Fruit fly (Drosophila melanogaster) whole organism, embryonic: Measurements from ENCODE around the gene CG1764.

Experiments used
- Abd-B ChIP-seq: fragments of 200-800 bp; sonication (Bioruptor generic); optimal IDR thresholded peaks from 2 replicates; lab custom pipeline; 2018; ENCODE audit warnings: missing biosample characterization, mild to moderate bottlenecking, missing genetic modification characterization, moderate library complexity
- CG2120 ChIP-seq: fragments of 200-800 bp; sonication (Bioruptor generic); optimal IDR thresholded peaks from 3 replicates; lab custom pipeline; 2016; ENCODE audit warnings: missing biosample characterization, missing genetic modification characterization
- CG8478 ChIP-seq: fragments of >200 bp; optimal IDR thresholded peaks from 2 replicates; lab custom pipeline; 2018
- Camta ChIP-seq: fragments of 200-800 bp; sonication (Bioruptor generic); optimal IDR thresholded peaks from 2 replicates; lab custom pipeline; 2016; ENCODE audit warnings: missing biosample characterization, missing genetic modification characterization
- D ChIP-seq, 2 experiments: fragments of 200-800 bp in 1 of 2; fragments of >200 bp in 1 of 2; sonication (Bioruptor generic) in 1 of 2; optimal IDR thresholded peaks; 2 replicates in 1 of 2; 3 replicates in 1 of 2; lab custom pipeline; 2017; ENCODE audit warnings: mild to moderate bottlenecking in 1 of 2, missing biosample characterization in 1 of 2, missing genetic modification characterization in 1 of 2, missing genetic modification reagents in 1 of 2
- Doc2 ChIP-seq: fragments of 200-800 bp; sonication (Bioruptor generic); IDR thresholded peaks from 2 replicates; pipeline ENCODE4 v1.3.6; 2022; ENCODE audit warnings: missing biosample characterization, missing genetic modification characterization
- Nf-YA ChIP-seq: fragments of 200-800 bp; sonication (Bioruptor generic); IDR thresholded peaks from 2 replicates; pipeline ENCODE4 v1.3.6; 2022; ENCODE audit warnings: missing biosample characterization, missing genetic modification characterization
- cato ChIP-seq: fragments of 200-800 bp; sonication (Bioruptor generic); optimal IDR thresholded peaks from 2 replicates; lab custom pipeline; 2016; ENCODE audit warnings: missing biosample characterization, missing genetic modification characterization, borderline replicate concordance
- gce ChIP-seq: fragments of 200-800 bp; sonication (Bioruptor generic); IDR thresholded peaks from 3 replicates; pipeline ENCODE4 v1.3.6; 2022; ENCODE audit warnings: missing biosample characterization, missing genetic modification characterization
- psq ChIP-seq: fragments of 200-800 bp; sonication (Bioruptor generic); optimal IDR thresholded peaks from 2 replicates; lab custom pipeline; 2017; ENCODE audit warnings: missing biosample characterization, missing genetic modification characterization
- sisA ChIP-seq: fragments of 200-800 bp; sonication (Bioruptor generic); IDR thresholded peaks from 2 replicates; pipeline ENCODE4 v1.3.6; 2022; ENCODE audit warnings: missing biosample characterization, missing genetic modification characterization

DNA sequence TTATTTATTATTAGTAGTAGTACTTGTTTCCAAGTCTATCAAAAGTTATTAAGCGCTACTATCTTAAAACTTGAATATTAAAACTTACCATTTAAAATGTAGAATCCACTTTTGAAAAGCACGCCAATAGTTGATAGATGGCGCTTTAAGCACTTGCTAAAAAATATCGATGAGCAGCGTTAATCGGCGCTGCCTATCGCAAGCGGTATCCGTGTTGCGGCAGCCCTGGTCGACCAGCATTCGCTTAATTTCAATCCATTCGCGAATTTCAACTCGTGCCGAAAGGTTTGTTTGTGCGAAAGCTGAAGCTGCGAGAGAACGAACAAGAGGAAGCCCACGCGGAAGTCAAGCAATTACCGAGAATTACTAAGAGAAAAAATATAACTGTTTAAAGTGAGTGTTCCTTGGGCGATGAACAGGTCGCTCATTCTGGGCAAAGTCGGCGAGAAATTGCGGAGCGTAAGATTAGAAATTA lies 27.4 kb upstream of the CG1764 start, which contains the start of gene Prx2:
- no peak for TF ChIP-seq CG8478 (lab: Kevin White, UChicago)
- peak; percentile 41 for TF ChIP-seq CG2120
- no peak for TF ChIP-seq psq
- TF ChIP-seq D (optimal IDR thresholded peaks at IDR 0.05; lab: Kevin White, UChicago) = no peak
- TF ChIP-seq D (GFP tag; optimal IDR thresholded peaks at IDR 0.05; lab: Kevin White, UChicago) = no peak
- TF ChIP-seq sisA = no peak
- TF ChIP-seq cato (GFP tag; lab: Kevin White, UChicago) = no peak
- no peak for TF ChIP-seq Nf-YA (GFP tag; lab: Robert Waterston, UW)
- peak; percentile 8 for TF ChIP-seq Abd-B (GFP tag; lab: Kevin White, UChicago)
- 0 out of 3 replicates have a peak, but pooled peaks have one; percentile 8 for TF ChIP-seq gce
- no peak for TF ChIP-seq Doc2 (GFP tag; lab: Robert Waterston, UW)
- TF ChIP-seq Camta (GFP tag; lab: Kevin White, UChicago) = no peak
